Fruit fly (Drosophila melanogaster): ENCODE measurements around the gene CG43774.

Gene CG43774

DNA sequence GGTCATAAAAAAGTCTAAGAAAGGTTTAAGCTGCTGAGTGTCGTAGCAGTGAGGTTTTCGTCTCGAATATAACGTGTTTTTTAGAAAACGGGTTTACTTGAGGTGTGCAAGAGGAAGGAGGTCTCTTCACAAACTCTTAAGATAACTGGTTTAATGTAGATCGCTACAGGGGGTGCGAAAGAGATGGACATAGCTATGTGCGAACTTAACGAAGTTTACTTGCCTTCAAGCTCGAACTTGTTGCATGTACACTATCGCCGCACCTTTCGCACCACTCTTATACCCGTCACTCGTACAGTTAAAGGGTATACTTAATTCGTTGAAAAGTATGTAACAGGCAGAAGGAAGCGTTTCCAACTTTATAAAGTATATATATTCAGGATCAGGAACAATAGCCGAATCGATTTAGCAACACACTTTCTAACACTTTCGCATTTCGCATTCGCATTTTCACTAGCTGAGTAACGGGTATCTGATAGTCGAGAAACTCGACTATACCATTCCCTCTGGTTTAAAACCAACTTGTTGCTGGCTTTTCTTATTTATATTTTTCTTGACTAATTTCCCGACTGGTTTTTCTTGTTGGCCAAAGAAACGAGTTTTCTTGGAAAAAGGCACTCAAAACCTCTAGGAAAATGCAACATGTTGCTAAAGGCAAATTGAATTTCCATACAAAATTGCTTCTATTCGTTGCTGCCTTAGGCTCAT lies 21.9 kb downstream of the CG43774 start (continued):
- TF ChIP-seq CG8765 (GFP tag; IDR thresholded peaks at IDR 0.05) (peak; percentile 70), dpn (GFP tag; optimal IDR thresholded peaks at IDR 0.05) (peak; percentile 82 to 85), BtbVII (GFP tag; optimal IDR thresholded peaks at IDR 0.05) (peak; percentile 26), CG9609 (GFP tag; optimal IDR thresholded peaks at IDR 0.05) (peak; percentile 84), ci (GFP tag; IDR thresholded peaks at IDR 0.05) (peak; percentile 94), chm (GFP tag; IDR thresholded peaks at IDR 0.05) (peak; percentile 89), Bdp1 (GFP tag; optimal IDR thresholded peaks at IDR 0.05) (peak; percentile 54), NfI (GFP tag; optimal IDR thresholded peaks at IDR 0.05) (peak; percentile 74), Spps (tag; optimal IDR thresholded peaks at IDR 0.05) (peak; percentile 76), CG18619 (GFP tag; optimal IDR thresholded peaks at IDR 0.05) (peak; percentile 74), CG9932 (GFP tag; IDR thresholded peaks at IDR 0.05) (peak; percentile 69), Sox100B (GFP tag; optimal IDR thresholded peaks at IDR 0.05) (peak; percentile 78), Hey (tag; optimal IDR thresholded peaks at IDR 0.05) (no peak), CG17359 (tag; optimal IDR thresholded peaks at IDR 0.05) (peak; percentile 89), pfk (GFP tag; optimal IDR thresholded peaks at IDR 0.05) (no peak), ac (GFP tag; optimal IDR thresholded peaks at IDR 0.05) (no peak), emc (GFP tag; optimal IDR thresholded peaks at IDR 0.05) (peak; percentile 15), zfh1 (GFP tag; IDR thresholded peaks at IDR 0.05) (peak; percentile 93), Lim3 (GFP tag; IDR thresholded peaks at IDR 0.05) (0 out of 2 replicates have a peak, but pooled peaks have one; percentile 49), Dfd (GFP tag; optimal IDR thresholded peaks at IDR 0.05) (no peak), Rx (GFP tag; IDR thresholded peaks at IDR 0.05) (peak; percentile 78), CG17568 (GFP tag; optimal IDR thresholded peaks at IDR 0.05) (peak; percentile 33), ems (GFP tag; optimal IDR thresholded peaks at IDR 0.05) (peak; percentile 60), gsb (GFP tag; IDR thresholded peaks at IDR 0.05) (peak; percentile 58), unpg (GFP tag; optimal IDR thresholded peaks at IDR 0.05) (peak; percentile 87), Taf1 (GFP tag; IDR thresholded peaks at IDR 0.05) (peak; percentile 21; the same call in 1 of the 2 replicates), wor (GFP tag; IDR thresholded peaks at IDR 0.05) (peak; percentile 73), her (GFP tag; optimal IDR thresholded peaks at IDR 0.05) (peak; percentile 76), Bgb (GFP tag; IDR thresholded peaks at IDR 0.05; ENCODE audit: partially characterized antibody) (peak; percentile 73), CG7271 (tag; optimal IDR thresholded peaks at IDR 0.05) (peak; percentile 47), hth (optimal IDR thresholded peaks at IDR 0.05) (no peak), CG12744 (GFP tag; optimal IDR thresholded peaks at IDR 0.05) (peak; percentile 32), Hr51 (GFP tag; optimal IDR thresholded peaks at IDR 0.05) (peak; percentile 68 to 77), CG7928 (GFP tag; optimal IDR thresholded peaks at IDR 0.05) (peak; percentile 10), CG11723 (GFP tag; optimal IDR thresholded peaks at IDR 0.05) (peak; percentile 69), CG13775 (GFP tag; optimal IDR thresholded peaks at IDR 0.05) (peak; percentile 77), salm (tag; optimal IDR thresholded peaks at IDR 0.05) (peak; percentile 70), CG8944 (GFP tag; optimal IDR thresholded peaks at IDR 0.05) (peak; percentile 77), Usf (GFP tag; optimal IDR thresholded peaks at IDR 0.05) (peak; percentile 65), corto (GFP tag; optimal IDR thresholded peaks at IDR 0.05) (no peak), CG13624 (GFP tag; optimal IDR thresholded peaks at IDR 0.05) (peak; percentile 67), sisA (GFP tag; IDR thresholded peaks at IDR 0.05) (no peak; the same call in 1 of the 2 replicates), sens-2 (GFP tag; IDR thresholded peaks at IDR 0.05) (peak; percentile 87), dimm (GFP tag; IDR thresholded peaks at IDR 0.05) (peak; percentile 80), CG18599 (GFP tag; optimal IDR thresholded peaks at IDR 0.05) (peak; percentile 74), Sry-δ (GFP tag; optimal IDR thresholded peaks at IDR 0.05) (peak; percentile 27), nerfin-1 (tag; optimal IDR thresholded peaks at IDR 0.05) (peak; percentile 84), CG16863 (GFP tag; optimal IDR thresholded peaks at IDR 0.05) (peak; percentile 81), sima (GFP tag; optimal IDR thresholded peaks at IDR 0.05) (peak; percentile 35), Opbp (GFP tag; IDR thresholded peaks at IDR 0.05; ENCODE audit: partially characterized antibody) (peak; percentile 23; the same call in 1 of the 3 replicates)
